Worm (Caenorhabditis elegans) whole organism, L3 larva: Measurements from ENCODE around the gene F01G10.5.

Experiments used
- aly-2 ChIP-seq: fragments of 150-350 bp; optimal IDR thresholded peaks from 2 replicates; lab custom pipeline; 2014; ENCODE audit warnings: missing biosample characterization, missing genetic modification characterization
- lin-15B ChIP-seq: fragments of 150-350 bp; optimal IDR thresholded peaks from 2 replicates; lab custom pipeline; 2014; ENCODE audit warnings: missing biosample characterization, missing genetic modification characterization
- unc-62 ChIP-seq: fragments of 150-350 bp; sonication (generic microtip); optimal IDR thresholded peaks from 4 replicates; lab custom pipeline; 2014; ENCODE audit warnings: missing biosample characterization, missing genetic modification reagents, missing genetic modification characterization

DNA sequence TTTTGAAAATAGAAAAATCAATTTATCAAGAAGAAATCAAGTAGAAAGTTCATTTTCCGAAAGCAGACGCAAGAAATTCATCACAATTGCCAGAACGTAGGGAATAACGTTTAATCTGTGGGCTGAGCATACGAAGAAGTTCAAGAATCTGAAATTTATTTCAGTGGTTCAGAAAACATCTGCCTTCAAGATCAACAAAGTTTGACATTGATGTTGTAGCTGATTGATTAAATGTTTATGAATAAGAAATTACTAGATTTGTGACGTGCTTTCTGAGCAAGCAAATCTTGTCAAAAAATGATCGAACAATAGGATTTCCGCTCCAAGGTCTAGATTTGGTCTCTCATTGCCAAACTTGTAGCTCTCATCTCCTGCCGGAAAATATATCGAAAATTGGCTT is 24.7 kb downstream of the F01G10.5 start, which contains the start of gene K04D7.6:
- no peak for TF ChIP-seq aly-2
- no peak for TF ChIP-seq unc-62
- TF ChIP-seq lin-15B (tag; lab: Kevin White, UChicago), result no peak
